Fruit fly (Drosophila melanogaster) whole organism, larva: ENCODE data around the gene SmD2.

Experiments used
- noc ChIP-seq: fragments of 200-800 bp; sonication (Bioruptor generic); optimal IDR thresholded peaks from 3 replicates; lab custom pipeline; 2019; ENCODE audit warnings: missing biosample characterization, mild to moderate bottlenecking, missing genetic modification characterization, moderate library complexity

Gene SmD2

dm6 chr3R:6353624-6354352, 8.1 kb upstream of the SmD2 start:
- TF ChIP-seq noc (tag; lab: Kevin White, UChicago) = peak; percentile 91

DNA sequence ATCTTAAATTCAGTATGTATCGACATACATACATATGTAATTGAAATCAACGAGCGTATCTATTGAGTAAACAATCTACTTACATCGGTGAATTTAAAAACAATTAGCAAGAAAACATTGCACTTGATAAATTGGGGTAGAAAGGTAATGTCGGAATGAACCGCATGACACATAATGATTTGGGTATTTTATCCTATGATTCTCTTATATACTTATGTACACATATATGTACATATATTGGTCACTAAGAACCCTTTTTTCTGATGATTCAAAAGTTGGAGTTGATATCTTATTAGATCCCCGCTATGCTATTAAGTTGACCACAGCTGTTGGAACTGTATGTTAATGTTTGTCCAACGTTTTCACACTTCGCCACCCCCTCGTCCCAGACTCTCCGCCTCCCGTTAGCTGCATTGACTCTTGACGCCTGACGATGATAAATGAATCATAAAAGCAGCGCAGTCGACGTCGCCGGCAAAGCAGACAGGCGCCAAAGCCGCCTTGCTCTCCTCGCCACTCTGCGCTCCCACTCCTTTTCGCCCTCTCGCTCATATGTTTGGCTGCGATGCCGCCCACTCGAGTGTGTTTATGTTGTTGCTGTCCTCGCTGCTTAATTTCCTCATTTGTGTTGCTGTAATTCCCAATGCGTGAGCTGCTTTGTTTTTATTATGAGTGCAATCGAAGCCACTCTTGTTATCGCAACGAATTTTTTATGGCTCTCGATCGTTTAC, 7.3 kb upstream of the SmD2 start:
- peak; percentile 15 for TF ChIP-seq noc (tag; lab: Kevin White, UChicago)

DNA sequence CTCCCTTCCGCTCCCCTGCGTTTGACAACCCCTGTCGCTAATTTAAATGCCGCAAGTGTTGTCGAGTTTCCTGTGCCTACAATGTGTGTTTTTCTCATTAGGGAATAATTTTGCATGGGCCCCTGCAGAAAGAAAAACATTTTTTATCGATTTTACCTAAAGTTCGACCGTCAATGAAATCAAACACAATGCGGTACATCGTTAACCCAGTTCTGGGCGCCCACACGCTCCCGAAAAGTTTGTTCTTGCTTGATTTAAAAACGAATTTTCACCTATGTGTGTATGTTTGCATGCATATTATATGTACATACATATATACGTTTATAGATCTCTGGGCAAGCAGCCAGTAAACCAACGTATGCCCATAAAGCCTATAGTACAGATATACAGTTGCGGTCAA, 6.7 kb upstream of the SmD2 start:
- no peak for TF ChIP-seq noc (tag; lab: Kevin White, UChicago)

DNA sequence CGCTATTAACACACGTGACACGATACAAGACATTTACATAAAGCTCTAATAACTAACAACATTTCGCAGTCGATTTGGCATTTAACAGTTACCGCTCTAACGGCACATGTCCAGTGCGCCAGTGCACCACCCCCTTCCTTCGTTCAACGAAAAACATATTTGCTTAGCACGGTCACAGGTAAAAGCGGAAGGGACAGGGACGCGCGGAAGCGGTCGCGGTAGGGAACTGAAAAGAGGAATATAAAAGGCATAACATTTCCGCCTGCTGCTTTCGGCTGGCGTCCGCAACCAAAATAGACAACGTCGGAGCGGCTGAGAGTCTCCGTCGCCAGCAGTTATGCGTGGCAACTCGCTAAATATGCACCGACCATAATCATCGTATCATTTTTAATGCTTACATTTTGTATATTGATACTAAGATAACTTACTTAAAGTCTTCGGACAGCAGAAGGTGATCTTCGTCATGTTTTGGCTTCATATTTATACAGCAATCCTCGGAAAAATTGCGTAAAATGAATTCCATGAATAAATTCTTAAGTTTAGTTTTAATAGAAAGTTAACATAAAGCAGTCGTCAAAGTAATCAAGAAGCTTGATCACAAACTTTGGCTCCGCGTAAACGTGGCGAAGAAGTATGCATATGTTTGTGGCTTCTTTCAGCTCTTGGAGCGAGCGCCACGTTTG, 6.1 kb upstream of the SmD2 start:
- TF ChIP-seq noc (tag; lab: Kevin White, UChicago) = peak; percentile 19

DNA sequence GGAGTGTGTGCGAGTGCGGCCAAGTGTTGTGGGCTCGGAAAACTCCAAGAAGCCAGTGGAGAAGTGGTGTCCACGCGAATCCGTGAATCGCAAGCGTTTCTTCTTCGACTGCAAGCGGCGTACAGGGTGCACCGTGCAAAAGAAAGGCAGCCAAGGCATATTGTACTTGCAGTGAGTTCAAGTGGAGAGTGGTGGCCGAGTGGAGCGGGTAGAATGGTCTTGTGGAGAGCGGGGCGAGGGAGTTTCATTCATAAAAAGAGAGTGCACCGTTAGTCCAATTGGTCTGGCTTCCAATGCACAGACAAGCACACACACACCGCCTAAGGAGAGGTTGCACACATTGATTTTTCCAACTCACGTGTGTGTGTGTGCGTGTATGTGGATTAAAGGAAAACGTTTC, 5.5 kb upstream of the SmD2 start:
- TF ChIP-seq noc (tag; lab: Kevin White, UChicago) = no peak

dm6 chr3R:6350755-6351154, 5.0 kb upstream of the SmD2 start, which contains the start of gene Pak:
Gene Pak (plus strand): TSS chr3R:6350896.
- TF ChIP-seq noc (tag; lab: Kevin White, UChicago) = no peak

DNA sequence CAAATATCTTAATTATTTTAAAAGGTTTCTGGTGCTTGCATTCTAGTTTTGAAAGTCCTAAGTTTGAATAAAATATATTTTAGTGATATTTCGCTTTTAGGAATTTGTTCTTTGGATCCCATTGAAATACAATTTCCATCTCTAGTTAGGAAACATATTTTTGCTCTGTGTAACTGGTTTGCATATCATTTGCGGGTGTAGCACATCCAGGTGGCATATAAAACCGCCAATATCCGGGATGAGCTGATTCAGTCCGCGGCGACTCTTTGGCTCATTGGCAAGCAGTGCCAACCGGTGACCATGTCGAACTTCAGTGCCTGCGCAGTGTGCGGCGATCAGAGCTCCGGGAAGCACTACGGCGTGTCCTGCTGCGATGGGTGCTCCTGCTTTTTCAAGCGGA, 3.2 kb upstream of the SmD2 start, which contains the start of gene Hr83:
TSS of gene Hr83 (plus strand) at position 301 of the 400 bp plus-strand sequence.
- TF ChIP-seq noc (tag; lab: Kevin White, UChicago) = no peak

dm6 chr3R:6343396-6344239, 2.1 kb downstream of the SmD2 start, which contains the start of gene CG17919:
Gene CG17919 (plus strand): TSS chr3R:6344029.
- TF ChIP-seq noc (tag; lab: Kevin White, UChicago) = no peak

dm6 chr3R:6342702-6343101, 3.0 kb downstream of the SmD2 start, which contains the start of gene CG10298:
Gene CG10298 (plus strand): TSS chr3R:6343002.
- TF ChIP-seq noc (tag; lab: Kevin White, UChicago) = no peak

DNA sequence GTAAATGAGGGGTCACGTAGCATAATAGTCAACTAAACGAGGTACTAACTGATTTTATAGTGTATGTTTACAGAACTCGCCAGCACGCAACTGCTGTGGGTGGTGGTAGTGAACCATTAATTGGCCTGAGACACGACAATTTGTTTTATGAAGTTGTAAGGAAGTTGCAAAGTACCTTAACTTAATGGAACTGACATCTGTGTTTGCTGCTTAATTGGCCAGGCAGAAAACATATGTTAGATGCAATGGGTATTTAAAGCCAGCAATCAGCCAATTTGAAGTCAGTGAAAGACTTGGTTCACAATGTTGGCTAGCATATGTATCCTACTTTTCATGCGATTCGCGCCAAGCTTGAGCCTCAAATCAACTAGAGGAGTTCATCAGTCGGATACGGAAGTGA, 4.0 kb downstream of the SmD2 start, which contains the start of gene CG17917:
TSS of gene CG17917 (plus strand) at position 301 of the 400 bp plus-strand sequence.
- TF ChIP-seq noc (tag; lab: Kevin White, UChicago) = no peak

DNA sequence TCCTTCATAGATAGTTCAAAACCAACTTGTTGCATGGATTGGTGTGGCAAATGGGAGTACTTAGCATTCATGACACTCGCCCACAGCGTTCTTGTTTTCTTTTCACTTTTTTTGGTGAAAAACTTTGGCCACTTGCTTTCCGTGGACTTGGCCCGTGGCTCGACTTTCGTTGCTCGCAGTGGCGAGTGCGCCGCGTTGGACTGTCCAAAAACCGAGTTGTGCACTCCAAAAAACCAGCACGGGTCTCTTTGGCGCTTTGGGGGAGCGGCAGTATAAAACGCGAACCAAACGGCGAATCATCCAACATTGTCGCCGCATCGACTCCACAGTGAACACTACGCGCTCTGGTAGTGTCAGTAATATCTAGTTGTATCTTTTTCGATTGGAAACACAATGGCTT, 5.9 kb downstream of the SmD2 start, which contains the start of gene Osi20:
TSS of gene Osi20 (plus strand) at position 301 of the 400 bp plus-strand sequence.
- no peak for TF ChIP-seq noc (tag; lab: Kevin White, UChicago)

DNA sequence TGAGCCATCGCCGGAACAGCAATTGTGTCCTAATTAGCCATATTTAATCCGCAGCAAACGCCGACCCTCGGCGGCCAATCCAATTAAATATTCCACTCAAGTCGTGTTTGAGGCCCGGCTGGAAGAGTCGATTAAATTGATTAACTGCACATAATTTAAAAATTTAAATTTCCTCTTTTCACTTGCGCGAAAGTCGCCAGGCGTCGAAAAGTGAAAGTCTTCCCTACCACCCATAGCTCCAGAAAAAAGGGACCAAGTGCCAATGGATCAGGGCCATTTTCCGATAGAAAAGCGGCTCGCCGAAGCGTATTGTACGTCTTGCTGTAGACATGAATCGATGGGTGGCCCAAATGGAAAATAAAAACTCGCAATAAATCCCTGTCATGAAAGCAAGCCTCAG, 8.3 kb downstream of the SmD2 start:
- TF ChIP-seq noc (tag; lab: Kevin White, UChicago) = no peak

DNA sequence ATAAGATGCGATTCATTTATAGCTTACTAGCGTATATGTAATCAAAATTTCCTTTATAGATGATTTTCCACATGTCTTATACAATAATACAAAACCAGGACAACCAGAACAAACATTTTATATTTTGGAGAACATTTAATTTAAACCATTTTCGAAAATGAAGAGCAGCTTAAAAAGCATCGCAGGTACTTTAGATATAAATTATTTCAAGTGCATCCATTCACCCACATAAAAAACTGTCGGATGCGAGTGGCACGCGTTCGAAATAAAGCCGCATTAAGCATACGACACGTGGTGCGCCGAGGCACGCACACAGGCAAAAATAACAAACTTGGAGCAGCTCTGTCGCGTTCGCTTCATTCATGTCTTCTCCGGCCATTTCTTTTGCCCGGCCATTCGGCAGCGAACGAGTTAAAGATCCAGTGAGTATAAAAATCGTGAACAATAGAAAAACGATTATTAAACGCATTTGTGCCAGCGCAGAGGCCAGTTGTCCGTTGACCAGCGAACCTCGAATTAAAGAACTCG, 10.7 kb downstream of the SmD2 start, which contains the start of gene Osi19:
TSS of gene Osi19 (plus strand) at position 457 of the 528 bp plus-strand sequence.
- no peak for TF ChIP-seq noc (tag; lab: Kevin White, UChicago)

- TF ChIP-seq noc (tag; lab: Kevin White, UChicago) = no peak
Measured at dm6 chr3R:6329774-6330298, 15.9 kb downstream of the SmD2 start, which contains the start of gene Osi18. Gene Osi18 (plus strand): TSS chr3R:6330248.
